Worm (Caenorhabditis elegans) whole organism, young adult: ENCODE results near the gene F18F11.4.

ENCODE experiments used
- B0019.2 ChIP-seq: fragments of 200-800 bp; sonication (Bioruptor generic); conservative IDR thresholded peaks from 2 replicates; pipeline ENCODE4 v1.3.6; 2022; ENCODE audit warnings: missing genetic modification reagents, missing genetic modification characterization, missing compliant biosample characterization
- F39B2.1 ChIP-seq: fragments of 200-800 bp; sonication (Bioruptor generic); IDR thresholded peaks from 2 replicates; pipeline ENCODE4 v1.3.6; 2022; ENCODE audit warnings: missing genetic modification reagents, missing genetic modification characterization, missing compliant biosample characterization
- F52B5.7 ChIP-seq: sonication (generic microtip); optimal IDR thresholded peaks from 2 replicates; lab custom pipeline; 2016; ENCODE audit warnings: mild to moderate bottlenecking, missing genetic modification characterization, missing compliant biosample characterization
- F55B11.4 ChIP-seq: sonication (generic microtip); optimal IDR thresholded peaks from 2 replicates; lab custom pipeline; 2016; ENCODE audit warnings: missing compliant biosample characterization, missing genetic modification characterization, borderline replicate concordance; ENCODE audit not compliant: insufficient read depth
- F57C9.4 ChIP-seq: sonication (generic microtip); optimal IDR thresholded peaks from 2 replicates; lab custom pipeline; 2017; ENCODE audit warnings: mild to moderate bottlenecking, missing genetic modification characterization, missing compliant biosample characterization
- Y56A3A.18 ChIP-seq: fragments of 200-800 bp; sonication (Bioruptor generic); IDR thresholded peaks from 2 replicates; pipeline ENCODE4 v1.3.6; 2022; ENCODE audit warnings: missing genetic modification reagents, missing genetic modification characterization, missing compliant biosample characterization
- Y79H2A.3 ChIP-seq: fragments of 200-800 bp; sonication (Bioruptor generic); conservative IDR thresholded peaks from 2 replicates; pipeline ENCODE4 v1.3.6; 2022; ENCODE audit warnings: missing genetic modification reagents, missing genetic modification characterization, missing compliant biosample characterization
- ccch-3 ChIP-seq: fragments of 200-800 bp; sonication (Bioruptor generic); optimal IDR thresholded peaks from 2 replicates; lab custom pipeline; 2018; ENCODE audit warnings: mild to moderate bottlenecking, missing genetic modification characterization, missing compliant biosample characterization
- ceh-40 ChIP-seq: fragments of 200-800 bp; sonication (Bioruptor generic); IDR thresholded peaks from 2 replicates; pipeline ENCODE4 v1.3.6; 2022; ENCODE audit warnings: missing genetic modification characterization, missing compliant biosample characterization
- die-1 ChIP-seq: sonication (generic microtip); optimal IDR thresholded peaks from 2 replicates; lab custom pipeline; 2016; ENCODE audit warnings: missing genotype, mild to moderate bottlenecking, missing genetic modification characterization, missing compliant biosample characterization
- dox-1 ChIP-seq: fragments of 200-800 bp; sonication (Bioruptor generic); IDR thresholded peaks from 2 replicates; pipeline ENCODE4 v1.3.6; 2022; ENCODE audit warnings: missing genetic modification reagents, missing genetic modification characterization, missing compliant biosample characterization
- dpl-1 ChIP-seq: fragments of 150-350 bp; optimal IDR thresholded peaks from 2 replicates; lab custom pipeline; 2014; ENCODE audit warnings: missing biosample characterization, missing genetic modification reagents, missing genetic modification characterization
- egrh-3 ChIP-seq: fragments of 200-800 bp; sonication (Bioruptor generic); IDR thresholded peaks from 2 replicates; pipeline ENCODE4 v1.3.6; 2022; ENCODE audit warnings: missing genetic modification reagents, missing genetic modification characterization, missing compliant biosample characterization
- fkh-3 ChIP-seq: sonication (generic microtip); optimal IDR thresholded peaks from 2 replicates; lab custom pipeline; 2016; ENCODE audit warnings: mild to moderate bottlenecking, missing genetic modification characterization, missing compliant biosample characterization
- hlh-12 ChIP-seq: sonication (generic microtip); optimal IDR thresholded peaks from 2 replicates; lab custom pipeline; 2016; ENCODE audit warnings: missing genetic modification characterization, missing compliant biosample characterization
- hmg-1.2 ChIP-seq: fragments of 200-800 bp; sonication (Bioruptor generic); IDR thresholded peaks from 2 replicates; pipeline ENCODE4 v1.3.6; 2022; ENCODE audit warnings: missing genetic modification reagents, missing genetic modification characterization, missing compliant biosample characterization
- let-607 ChIP-seq, 2 experiments: fragments of 200-800 bp in 1 of 2; sonication (Bioruptor generic) in 1 of 2; sonication (generic microtip) in 1 of 2; optimal IDR thresholded peaks; 2 replicates each; lab custom pipeline; 2016 to 2018; ENCODE audit warnings: mild to moderate bottlenecking in 2 of 2, missing compliant biosample characterization in 2 of 2, missing genetic modification characterization in 2 of 2, moderate library complexity in 2 of 2, missing genotype in 1 of 2
- lin-54 ChIP-seq: fragments of 200-800 bp; sonication (Bioruptor generic); optimal IDR thresholded peaks from 2 replicates; lab custom pipeline; 2018; ENCODE audit warnings: mild to moderate bottlenecking, missing genetic modification characterization, missing compliant biosample characterization
- madf-10 ChIP-seq: sonication (generic microtip); optimal IDR thresholded peaks from 2 replicates; lab custom pipeline; 2016; ENCODE audit warnings: mild to moderate bottlenecking, missing genetic modification characterization, missing compliant biosample characterization
- mcd-1 ChIP-seq: fragments of 200-800 bp; sonication (Bioruptor generic); IDR thresholded peaks from 2 replicates; pipeline ENCODE4 v1.3.6; 2022; ENCODE audit warnings: missing genetic modification reagents, missing genetic modification characterization, missing compliant biosample characterization
- nfyb-1 ChIP-seq: fragments of 200-800 bp; sonication (Bioruptor generic); IDR thresholded peaks from 2 replicates; pipeline ENCODE4 v1.3.6; 2022; ENCODE audit warnings: missing genetic modification reagents, missing genetic modification characterization, missing compliant biosample characterization
- nhr-179 ChIP-seq: sonication (generic microtip); optimal IDR thresholded peaks from 2 replicates; lab custom pipeline; 2016; ENCODE audit warnings: mild to moderate bottlenecking, missing genetic modification characterization, missing compliant biosample characterization
- nhr-27 ChIP-seq: fragments of 200-800 bp; sonication (Bioruptor generic); optimal IDR thresholded peaks from 2 replicates; lab custom pipeline; 2018; ENCODE audit warnings: mild to moderate bottlenecking, missing genetic modification characterization, moderate library complexity, missing compliant biosample characterization
- nhr-80 ChIP-seq: sonication (generic microtip); optimal IDR thresholded peaks from 2 replicates; lab custom pipeline; 2016; ENCODE audit warnings: missing genetic modification characterization, missing compliant biosample characterization
- rpc-1 ChIP-seq, 2 experiments: fragments of 150-350 bp in 1 of 2; sonication (generic microtip) in 1 of 2; optimal IDR thresholded peaks; 2 replicates each; lab custom pipeline; 2014 to 2018; ENCODE audit warnings: missing biosample characterization in 1 of 2, missing genetic modification characterization in 1 of 2, missing genetic modification reagents in 1 of 2, missing genotype in 1 of 2
- snpc-1.1 ChIP-seq: sonication (generic microtip); optimal IDR thresholded peaks from 2 replicates; lab custom pipeline; 2017; ENCODE audit warnings: missing genetic modification characterization, mild to moderate bottlenecking, missing compliant biosample characterization, antibody characterized with exemption, moderate library complexity, missing genotype, missing genetic modification reagents; ENCODE audit not compliant: insufficient read depth
- snpc-4 ChIP-seq, 5 experiments: fragments of 150-350 bp in 1 of 5; sonication (generic microtip) in 4 of 5; optimal IDR thresholded peaks; 2 replicates each; lab custom pipeline; 2014 to 2018; ENCODE audit warnings: missing genetic modification characterization in 5 of 5, missing biosample characterization in 3 of 5, antibody characterized with exemption in 2 of 5, mild to moderate bottlenecking in 2 of 5, missing compliant biosample characterization in 2 of 5, missing genotype in 2 of 5, moderate library complexity in 2 of 5, missing genetic modification reagents in 1 of 5
- zfh-2 ChIP-seq: fragments of 200-800 bp; sonication (Bioruptor generic); conservative IDR thresholded peaks from 2 replicates; pipeline ENCODE4 v1.3.6; 2022; ENCODE audit warnings: missing genetic modification reagents, missing genetic modification characterization, missing compliant biosample characterization
- ztf-25 ChIP-seq: fragments of 200-800 bp; sonication (Bioruptor generic); IDR thresholded peaks from 2 replicates; pipeline ENCODE4 v1.3.6; 2022; ENCODE audit warnings: missing genetic modification reagents, missing genetic modification characterization, missing compliant biosample characterization

F18F11.4 gene

ce11 chrIV:326564-327070 is 4.0 kb upstream of the F18F11.4 start, which contains the start of gene col-101 (continued):
- no peak for TF ChIP-seq F57C9.4 (tag; lab: Kevin White, UChicago)
- TF ChIP-seq, all 124 proteins: peak for 0

- no peak for TF ChIP-seq Y56A3A.18 (GFP tag; lab: Robert Waterston, UW)
- TF ChIP-seq die-1 (tag; lab: Kevin White, UChicago) = no peak
- no peak for TF ChIP-seq snpc-4 (GFP tag; optimal IDR thresholded peaks at IDR 0.05; lab: Kevin White, UChicago)
- no peak for TF ChIP-seq snpc-4 (tag; optimal IDR thresholded peaks at IDR 0.05; lab: Kevin White, UChicago)
- TF ChIP-seq nhr-80 (tag; lab: Kevin White, UChicago) = peak; percentile 72
- no peak for TF ChIP-seq F55B11.4 (tag; lab: Kevin White, UChicago)
- no peak for TF ChIP-seq dpl-1 (GFP tag; lab: Kevin White, UChicago)
- peak; percentile 66 to 75 for TF ChIP-seq let-607 (tag; optimal IDR thresholded peaks at IDR 0.05; lab: Kevin White, UChicago)
- TF ChIP-seq F39B2.1 (GFP tag; lab: Robert Waterston, UW) = no peak
Measured at ce11 chrIV:337128-337646, 6.6 kb downstream of the F18F11.4 start, which contains the start of gene pxmp-4. pxmp-4 (minus strand) TSS chrIV:337178.

- no peak for TF ChIP-seq snpc-4 (GFP tag; optimal IDR thresholded peaks at IDR 0.05; lab: Kevin White, UChicago)
- TF ChIP-seq snpc-4 (tag; optimal IDR thresholded peaks at IDR 0.05; lab: Kevin White, UChicago) = peak in 2 of 4 experiments; percentile 91 to 94
- 0 out of 2 replicates have a peak, but pooled peaks have one; percentile 21 for TF ChIP-seq hmg-1.2 (GFP tag; lab: Robert Waterston, UW)
- peak; percentile 70 for TF ChIP-seq snpc-1.1 (tag; lab: Kevin White, UChicago)
- no peak for TF ChIP-seq nfyb-1 (GFP tag; lab: Robert Waterston, UW)
Measured at ce11 chrIV:338192-338831, 7.7 kb downstream of the F18F11.4 start.

- TF ChIP-seq B0019.2 (no peak), Y79H2A.3 (no peak), nhr-27 (tag; lab: Kevin White, UChicago) (no peak), ztf-25 (GFP tag; lab: Robert Waterston, UW) (no peak), mcd-1 (no peak), egrh-3 (no peak), rpc-1 (optimal IDR thresholded peaks at IDR 0.05; lab: Kevin White, UChicago) (no peak), rpc-1 (tag; optimal IDR thresholded peaks at IDR 0.05; lab: Kevin White, UChicago) (no peak), ccch-3 (GFP tag; lab: Kevin White, UChicago) (no peak), zfh-2 (no peak), ceh-40 (GFP tag; lab: Robert Waterston, UW) (no peak), lin-54 (GFP tag; lab: Kevin White, UChicago) (no peak), F52B5.7 (tag; lab: Kevin White, UChicago) (no peak), fkh-3 (tag; lab: Kevin White, UChicago) (no peak), madf-10 (tag; lab: Kevin White, UChicago) (no peak), hlh-12 (tag; lab: Kevin White, UChicago) (no peak), nfyb-1 (GFP tag; lab: Robert Waterston, UW) (no peak), dox-1 (no peak)
Measured at ce11 chrIV:339508-339907, 8.9 kb downstream of the F18F11.4 start, which contains the start of gene cdh-8. cdh-8 (plus strand) TSS chrIV:339808.

- no peak for TF ChIP-seq nhr-179 (tag; lab: Kevin White, UChicago)
Measured at ce11 chrIV:343279-343678, 12.7 kb downstream of the F18F11.4 start.
